Fruit fly (Drosophila melanogaster) whole organism, prepupa: ENCODE data around the gene CG14968.

ENCODE experiments used
- Blimp-1 ChIP-seq: fragments of 200-800 bp; sonication (Bioruptor generic); optimal IDR thresholded peaks from 3 replicates; lab custom pipeline; 2017; ENCODE audit warnings: missing biosample characterization, missing genetic modification characterization, mild to moderate bottlenecking, moderate library complexity, missing genetic modification reagents
- CG11902 ChIP-seq: fragments of 200-800 bp; sonication (Bioruptor generic); optimal IDR thresholded peaks from 3 replicates; lab custom pipeline; 2016; ENCODE audit warnings: missing biosample characterization, missing genetic modification characterization
- CG15336 ChIP-seq: fragments of 200-800 bp; sonication (Bioruptor generic); IDR thresholded peaks from 2 replicates; pipeline ENCODE4 v1.3.6; 2022; ENCODE audit warnings: missing biosample characterization, missing genetic modification characterization
- CG3032 ChIP-seq: fragments of 200-800 bp; optimal IDR thresholded peaks from 2 replicates; lab custom pipeline; 2019; ENCODE audit warnings: missing biosample characterization, mild to moderate bottlenecking, missing genetic modification characterization, moderate library complexity
- CG31627 ChIP-seq: fragments of 200-800 bp; sonication (Bioruptor generic); optimal IDR thresholded peaks from 3 replicates; lab custom pipeline; 2016; ENCODE audit warnings: missing biosample characterization, missing genetic modification characterization
- CG32006 ChIP-seq: fragments of 200-800 bp; sonication (Bioruptor generic); optimal IDR thresholded peaks from 3 replicates; lab custom pipeline; 2017; ENCODE audit warnings: missing biosample characterization, mild to moderate bottlenecking, missing genetic modification characterization
- CG3919 ChIP-seq: fragments of 200-800 bp; sonication (Bioruptor generic); optimal IDR thresholded peaks from 3 replicates; lab custom pipeline; 2016; ENCODE audit warnings: missing biosample characterization, missing genetic modification characterization
- CG4318 ChIP-seq: fragments of 200-800 bp; sonication (Bioruptor generic); optimal IDR thresholded peaks from 3 replicates; lab custom pipeline; 2017; ENCODE audit warnings: missing biosample characterization, mild to moderate bottlenecking, missing genetic modification characterization
- CG6163 ChIP-seq: fragments of 200-800 bp; sonication (Bioruptor generic); IDR thresholded peaks from 3 replicates; pipeline ENCODE4 v1.3.6; 2022; ENCODE audit warnings: missing biosample characterization, missing genetic modification characterization
- CG6792 ChIP-seq: fragments of 200-800 bp; sonication (Bioruptor generic); optimal IDR thresholded peaks from 3 replicates; lab custom pipeline; 2016; ENCODE audit warnings: missing biosample characterization, missing genetic modification characterization
- CG6854 ChIP-seq: fragments of 200-800 bp; sonication (Bioruptor generic); optimal IDR thresholded peaks from 2 replicates; lab custom pipeline; 2017; ENCODE audit warnings: missing biosample characterization, mild to moderate bottlenecking, missing genetic modification characterization
- CG7368 ChIP-seq: fragments of 200-800 bp; sonication (Bioruptor generic); optimal IDR thresholded peaks from 3 replicates; lab custom pipeline; 2016; ENCODE audit warnings: missing biosample characterization, missing genetic modification characterization
- CG8119 ChIP-seq: fragments of 200-800 bp; sonication (Bioruptor generic); IDR thresholded peaks from 3 replicates; pipeline ENCODE4 v1.3.6; 2022; ENCODE audit warnings: missing biosample characterization, missing genetic modification characterization
- Eip78C ChIP-seq: fragments of 200-800 bp; sonication (Bioruptor generic); peaks from one replicate; lab custom pipeline; 2016; ENCODE audit warnings: missing biosample characterization, missing genetic modification characterization
- Ets96B ChIP-seq: fragments of 200-800 bp; optimal IDR thresholded peaks from 2 replicates; lab custom pipeline; 2019; ENCODE audit warnings: missing biosample characterization, mild to moderate bottlenecking, missing genetic modification characterization, moderate library complexity
- Hr38 ChIP-seq: sonication (Bioruptor generic); optimal IDR thresholded peaks from 2 replicates; lab custom pipeline; 2016; ENCODE audit warnings: missing biosample characterization, missing genetic modification characterization
- Hr4 ChIP-seq: fragments of 200-800 bp; sonication (Bioruptor generic); optimal IDR thresholded peaks from 3 replicates; lab custom pipeline; 2016; ENCODE audit warnings: missing biosample characterization, missing genetic modification characterization
- Met ChIP-seq: fragments of 200-800 bp; sonication (Bioruptor generic); optimal IDR thresholded peaks from 3 replicates; lab custom pipeline; 2016; ENCODE audit warnings: missing biosample characterization, missing genetic modification characterization
- OdsH ChIP-seq: fragments of 200-800 bp; sonication (Bioruptor generic); optimal IDR thresholded peaks from 3 replicates; lab custom pipeline; 2016; ENCODE audit warnings: missing biosample characterization, missing genetic modification characterization
- Smox ChIP-seq: fragments of 200-800 bp; sonication (Bioruptor generic); optimal IDR thresholded peaks from 3 replicates; lab custom pipeline; 2016; ENCODE audit warnings: missing biosample characterization, missing genetic modification characterization
- Sox102F ChIP-seq: fragments of 200-800 bp; sonication (Bioruptor generic); optimal IDR thresholded peaks from 2 replicates; lab custom pipeline; 2016; ENCODE audit warnings: missing biosample characterization, mild to moderate bottlenecking, missing genetic modification characterization
- achi ChIP-seq: fragments of 200-800 bp; sonication (Bioruptor generic); optimal IDR thresholded peaks from 3 replicates; lab custom pipeline; 2016; ENCODE audit warnings: missing biosample characterization, missing genetic modification characterization
- acj6 ChIP-seq: fragments of 200-800 bp; sonication (Bioruptor generic); optimal IDR thresholded peaks from 3 replicates; lab custom pipeline; 2016; ENCODE audit warnings: missing biosample characterization, missing genetic modification characterization
- eg ChIP-seq: fragments of 200-800 bp; sonication (Bioruptor generic); IDR thresholded peaks from 3 replicates; pipeline ENCODE4 v1.3.6; 2022; ENCODE audit warnings: missing biosample characterization, missing genetic modification characterization
- fd59A ChIP-seq: fragments of 200-800 bp; sonication (Bioruptor generic); optimal IDR thresholded peaks from 2 replicates; lab custom pipeline; 2017; ENCODE audit warnings: missing biosample characterization, mild to moderate bottlenecking, missing genetic modification characterization, missing genetic modification reagents
- net ChIP-seq: fragments of 200-800 bp; sonication (Bioruptor generic); optimal IDR thresholded peaks from 3 replicates; lab custom pipeline; 2016; ENCODE audit warnings: missing biosample characterization, missing genetic modification characterization
- pdm3 ChIP-seq: fragments of 200-800 bp; sonication (Bioruptor generic); optimal IDR thresholded peaks from 3 replicates; lab custom pipeline; 2016; ENCODE audit warnings: missing biosample characterization, missing genetic modification characterization
- salr ChIP-seq, 2 experiments: fragments of 200-800 bp; sonication (Bioruptor generic); optimal IDR thresholded peaks; 3 replicates each; lab custom pipeline; 2016 to 2018; ENCODE audit warnings: missing biosample characterization in 2 of 2, missing genetic modification characterization in 2 of 2, mild to moderate bottlenecking in 1 of 2
- spab ChIP-seq: fragments of 200-800 bp; sonication (Bioruptor generic); optimal IDR thresholded peaks from 2 replicates; lab custom pipeline; 2017; ENCODE audit warnings: missing biosample characterization, mild to moderate bottlenecking, missing genetic modification characterization, missing genetic modification reagents
- topi ChIP-seq: fragments of 200-800 bp; sonication (Bioruptor generic); optimal IDR thresholded peaks from 3 replicates; lab custom pipeline; 2016; ENCODE audit warnings: missing biosample characterization, missing genetic modification characterization
- vri ChIP-seq: fragments of 200-800 bp; sonication (Bioruptor generic); optimal IDR thresholded peaks from 3 replicates; lab custom pipeline; 2016; ENCODE audit warnings: missing biosample characterization, mild to moderate bottlenecking, missing genetic modification characterization

Gene CG14968

DNA sequence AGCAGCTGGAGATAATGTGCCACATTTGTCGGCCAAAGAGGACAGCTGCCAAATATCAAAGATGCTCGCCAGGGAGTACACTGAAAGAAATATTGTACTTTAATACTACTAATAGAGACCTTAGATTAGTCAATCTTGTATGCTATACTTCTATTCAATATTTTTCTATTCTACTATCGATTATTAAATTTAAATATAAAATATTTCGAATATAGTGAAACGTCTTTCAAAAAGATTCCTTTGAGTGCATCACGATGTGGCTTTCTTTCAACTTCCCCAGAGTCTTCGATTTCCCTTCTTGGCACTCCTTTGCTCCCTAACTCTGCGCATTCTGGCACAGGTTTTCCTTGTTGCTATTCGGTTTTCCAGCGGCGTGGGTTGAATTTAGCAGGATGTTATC lies 18.0 kb downstream of the CG14968 start (continued):
- no peak for TF ChIP-seq CG6163 (GFP tag; lab: Robert Waterston, UW)

DNA sequence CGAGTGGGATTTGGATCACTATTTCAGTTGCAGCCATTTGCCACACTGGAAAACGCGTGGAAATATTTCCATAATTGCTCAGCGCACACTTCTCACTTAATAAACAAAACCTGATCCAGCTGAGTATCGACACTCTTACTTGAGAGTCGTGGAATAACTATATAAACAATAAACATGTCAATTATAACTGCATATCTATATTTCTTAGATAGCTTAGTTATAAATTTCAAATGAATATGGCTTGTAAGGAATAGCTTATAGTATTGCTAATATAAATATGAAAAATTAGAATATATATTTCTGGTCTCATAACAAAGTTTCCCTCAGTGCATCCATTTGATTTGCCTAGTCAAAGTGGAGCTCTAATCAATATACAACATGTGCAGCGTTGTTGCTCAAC lies 19.6 kb downstream of the CG14968 start:
- TF ChIP-seq Hr4: peak; percentile 71
- peak; percentile 43 for TF ChIP-seq Eip78C (GFP tag; lab: Kevin White, UChicago)
- TF ChIP-seq Hr38: no peak
- no peak for TF ChIP-seq CG6163 (GFP tag; lab: Robert Waterston, UW)
- TF ChIP-seq CG7368 (GFP tag; lab: Kevin White, UChicago): no peak
- no peak for TF ChIP-seq CG6792 (GFP tag; lab: Kevin White, UChicago)
- peak in 1 of 2 experiments; percentile 16 for TF ChIP-seq salr (GFP tag; optimal IDR thresholded peaks at IDR 0.05; lab: Kevin White, UChicago)
- TF ChIP-seq spab: no peak
- peak; percentile 4 for TF ChIP-seq pdm3 (GFP tag; lab: Kevin White, UChicago)
- TF ChIP-seq CG8119: peak; percentile 69
- TF ChIP-seq CG4318: peak; percentile 40
- peak; percentile 73 for TF ChIP-seq CG15336 (GFP tag; lab: Robert Waterston, UW)
- peak; percentile 75 for TF ChIP-seq CG32006 (GFP tag; lab: Kevin White, UChicago)
- no peak for TF ChIP-seq Met (GFP tag; lab: Kevin White, UChicago)
- no peak for TF ChIP-seq CG11902 (GFP tag; lab: Kevin White, UChicago)
- TF ChIP-seq Smox (GFP tag; lab: Kevin White, UChicago): no peak
- TF ChIP-seq eg: peak; percentile 41; the same call in 1 of the 3 replicates
- no peak for TF ChIP-seq Blimp-1 (GFP tag; lab: Kevin White, UChicago)
- peak; percentile 23 for TF ChIP-seq OdsH (GFP tag; lab: Kevin White, UChicago)
- TF ChIP-seq, all 60 proteins: peak for 10

DNA sequence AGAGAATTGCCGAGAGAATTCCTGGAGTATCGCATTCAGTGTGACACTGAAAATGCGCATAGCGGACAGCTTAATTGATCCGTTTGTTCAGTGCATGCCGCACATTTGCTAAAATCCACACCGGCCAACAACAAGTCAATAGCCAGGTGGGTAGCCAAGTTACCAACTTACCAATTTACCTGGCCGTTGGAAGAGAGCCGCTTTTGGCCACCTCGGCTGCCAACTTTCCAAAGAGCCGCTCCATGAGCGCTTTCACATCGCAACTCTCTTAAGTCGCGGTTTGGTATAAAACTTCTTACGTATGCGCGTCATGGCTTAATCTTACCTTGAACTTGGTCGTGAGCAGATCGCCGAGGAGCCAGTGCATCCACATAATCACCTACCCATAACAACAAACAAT lies 23.0 kb downstream of the CG14968 start, which contains the start of gene CG12017:
CG12017 (plus strand) TSS at position 310 of the 400 bp plus-strand sequence.
- TF ChIP-seq fd59A (GFP tag; lab: Kevin White, UChicago) (no peak), CG4318 (no peak), CG3919 (no peak), Eip78C (GFP tag; lab: Kevin White, UChicago) (peak; percentile 59), net (GFP tag; lab: Kevin White, UChicago) (no peak), Sox102F (GFP tag; lab: Kevin White, UChicago) (peak; percentile 10), acj6 (GFP tag; lab: Kevin White, UChicago) (no peak), CG6854 (GFP tag; lab: Kevin White, UChicago) (no peak), vri (GFP tag; lab: Kevin White, UChicago) (no peak)

DNA sequence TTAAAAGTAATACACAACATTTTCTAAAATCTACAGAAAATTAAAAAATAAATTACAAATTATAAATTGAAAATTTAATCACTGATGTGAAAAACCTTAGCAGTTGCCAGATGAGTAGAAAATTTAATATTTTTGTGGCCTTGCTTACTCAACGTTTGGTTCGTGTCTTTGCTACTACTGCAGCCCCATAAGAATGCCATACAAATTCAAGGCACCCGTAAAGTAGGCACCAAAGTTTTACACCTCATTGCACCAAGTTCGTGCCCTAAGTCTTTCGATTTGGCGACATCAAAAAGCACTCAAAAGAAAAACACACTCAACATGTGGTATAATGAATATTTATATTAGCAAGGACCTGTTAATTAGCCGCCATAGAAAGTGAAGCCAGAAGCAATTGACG lies 26.0 kb downstream of the CG14968 start:
- peak; percentile 9 for TF ChIP-seq Eip78C (GFP tag; lab: Kevin White, UChicago)
- TF ChIP-seq CG3032: no peak

DNA sequence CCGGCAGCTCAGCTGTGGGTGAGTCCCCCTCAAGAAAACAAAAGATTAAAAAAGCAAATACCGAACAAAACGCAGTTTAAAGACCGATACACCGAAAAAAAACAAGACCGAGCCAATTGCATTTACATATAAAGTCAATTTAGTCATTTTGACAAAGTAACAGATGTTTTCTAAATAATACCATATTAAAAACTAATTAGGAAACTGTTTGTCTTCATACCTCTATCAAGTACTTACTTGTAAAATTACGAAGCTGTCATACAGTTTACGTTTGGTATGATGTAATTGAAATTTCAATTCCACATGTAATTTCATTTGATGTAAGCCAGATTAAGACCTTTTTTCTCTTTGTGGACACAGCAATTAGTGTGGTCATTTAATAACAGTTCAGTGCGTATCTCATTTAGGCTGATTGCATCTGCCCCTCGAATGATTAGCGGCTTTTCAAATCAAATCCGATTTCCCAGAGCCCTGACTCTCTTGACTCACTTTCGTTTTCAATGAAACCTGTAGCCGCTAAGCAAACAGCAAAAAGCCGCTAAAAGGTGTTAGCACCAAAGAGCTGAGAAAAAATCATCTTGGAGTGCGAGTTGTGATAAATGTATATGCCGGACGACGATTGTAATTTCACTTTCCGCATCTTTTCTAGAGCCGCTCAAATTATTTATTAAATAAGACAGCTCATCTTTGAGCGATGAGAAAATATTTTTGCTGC lies 28.3 kb downstream of the CG14968 start:
- TF ChIP-seq Hr38 (no peak), Ets96B (tag; lab: Kevin White, UChicago) (no peak), topi (GFP tag; lab: Kevin White, UChicago) (no peak), Eip78C (GFP tag; lab: Kevin White, UChicago) (peak; percentile 76), Hr4 (peak; percentile 40), achi (GFP tag; lab: Kevin White, UChicago) (peak; percentile 17), CG15336 (GFP tag; lab: Robert Waterston, UW) (0 out of 2 replicates have a peak, but pooled peaks have one; percentile 16), CG32006 (GFP tag; lab: Kevin White, UChicago) (peak; percentile 54), Blimp-1 (GFP tag; lab: Kevin White, UChicago) (peak; percentile 59), CG3919 (peak; percentile 6)
- TF ChIP-seq, all 60 proteins: peak for 7

DNA sequence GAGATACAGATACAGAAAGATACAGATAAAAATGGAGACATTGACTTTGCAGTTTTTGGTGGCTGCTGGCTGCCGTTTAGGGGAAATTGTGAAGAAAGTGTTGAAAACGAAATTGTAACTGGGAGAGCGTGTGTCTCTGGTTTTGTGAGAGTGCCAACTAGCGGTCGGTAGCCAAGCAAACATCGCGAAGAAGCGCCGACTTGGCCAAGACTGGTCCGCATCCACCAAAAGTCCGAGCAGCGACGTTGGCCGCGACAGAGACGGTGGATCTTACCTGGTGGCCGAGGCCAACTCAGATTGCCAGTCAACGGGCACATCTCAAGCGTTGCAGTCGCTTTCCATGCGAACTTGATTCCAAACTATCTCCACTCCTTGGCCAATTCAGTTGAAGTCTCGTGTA lies 32.2 kb downstream of the CG14968 start, which contains the start of gene CG14960:
CG14960 (plus strand) TSS at position 301 of the 400 bp plus-strand sequence.
- TF ChIP-seq CG31627 (GFP tag; lab: Kevin White, UChicago) (no peak), Eip78C (GFP tag; lab: Kevin White, UChicago) (peak; percentile 54), CG7368 (GFP tag; lab: Kevin White, UChicago) (no peak), CG6163 (GFP tag; lab: Robert Waterston, UW) (peak; percentile 30; the same call in 1 of the 3 replicates)
